Worm (Caenorhabditis elegans): ENCODE results near the gene pck-1.
A peak's percentile ranks its signal among the peaks of the same experiment; 100 is the strongest.

pck-1 gene

ce11 chrIII:33257-33656, 32.8 kb downstream of the pck-1 start:
- no peak for TF ChIP-seq him-1 (tag; optimal IDR thresholded peaks at IDR 0.05)
- TF ChIP-seq dao-5 (tag; optimal IDR thresholded peaks at IDR 0.05): no peak
- no peak for TF ChIP-seq W03F9.2 (tag; optimal IDR thresholded peaks at IDR 0.05)

ce11 chrIII:31600-31999, 34.5 kb downstream of the pck-1 start:
- TF ChIP-seq dao-5 (tag; optimal IDR thresholded peaks at IDR 0.05) (no peak), him-1 (tag; optimal IDR thresholded peaks at IDR 0.05) (no peak), W03F9.2 (tag; optimal IDR thresholded peaks at IDR 0.05) (no peak)

- TF ChIP-seq him-1 (tag; optimal IDR thresholded peaks at IDR 0.05) (peak; percentile 44), W03F9.2 (tag; optimal IDR thresholded peaks at IDR 0.05) (no peak)
These were observed 35.7 kb downstream of the pck-1 start for ce11 chrIII:30399-30798.

- no peak for TF ChIP-seq W03F9.2 (tag; optimal IDR thresholded peaks at IDR 0.05)
- TF ChIP-seq dao-5 (tag; optimal IDR thresholded peaks at IDR 0.05): no peak
These were observed 36.4 kb downstream of the pck-1 start for ce11 chrIII:29626-30025.

ce11 chrIII:28841-29240, 37.2 kb downstream of the pck-1 start:
- TF ChIP-seq dao-5 (tag; optimal IDR thresholded peaks at IDR 0.05) (no peak), W03F9.2 (tag; optimal IDR thresholded peaks at IDR 0.05) (no peak), him-1 (tag; optimal IDR thresholded peaks at IDR 0.05) (no peak)

- no peak for TF ChIP-seq him-1 (tag; optimal IDR thresholded peaks at IDR 0.05)
- TF ChIP-seq dao-5 (tag; optimal IDR thresholded peaks at IDR 0.05): no peak
- no peak for TF ChIP-seq W03F9.2 (tag; optimal IDR thresholded peaks at IDR 0.05)
These were observed 38.6 kb downstream of the pck-1 start for ce11 chrIII:27341-27947.

ce11 chrIII:25582-25996, 40.5 kb downstream of the pck-1 start:
- TF ChIP-seq dao-5 (tag; optimal IDR thresholded peaks at IDR 0.05) (no peak), him-1 (tag; optimal IDR thresholded peaks at IDR 0.05) (peak; percentile 86)

ce11 chrIII:23862-24261, 42.2 kb downstream of the pck-1 start, which contains the start of gene H10E21.5:
Gene H10E21.5, minus strand, starts transcription at chrIII:23962.
- TF ChIP-seq W03F9.2 (tag; optimal IDR thresholded peaks at IDR 0.05) (no peak), dao-5 (tag; optimal IDR thresholded peaks at IDR 0.05) (no peak)

- TF ChIP-seq him-1 (tag; optimal IDR thresholded peaks at IDR 0.05) (no peak), dao-5 (tag; optimal IDR thresholded peaks at IDR 0.05) (no peak), W03F9.2 (tag; optimal IDR thresholded peaks at IDR 0.05) (no peak)
These were observed 44.8 kb downstream of the pck-1 start for ce11 chrIII:21276-21675.

ce11 chrIII:19509-19908, 46.6 kb downstream of the pck-1 start, which contains the start of gene H10E21.4:
Gene H10E21.4, minus strand, starts transcription at chrIII:19675.
- no peak for TF ChIP-seq him-1 (tag; optimal IDR thresholded peaks at IDR 0.05)
- no peak for TF ChIP-seq dao-5 (tag; optimal IDR thresholded peaks at IDR 0.05)
- no peak for TF ChIP-seq W03F9.2 (tag; optimal IDR thresholded peaks at IDR 0.05)

ce11 chrIII:17558-17957, 48.5 kb downstream of the pck-1 start:
- TF ChIP-seq W03F9.2 (tag; optimal IDR thresholded peaks at IDR 0.05): no peak
- TF ChIP-seq him-1 (tag; optimal IDR thresholded peaks at IDR 0.05): no peak

- TF ChIP-seq him-1 (tag; optimal IDR thresholded peaks at IDR 0.05) (no peak), W03F9.2 (tag; optimal IDR thresholded peaks at IDR 0.05) (no peak), dao-5 (tag; optimal IDR thresholded peaks at IDR 0.05) (no peak)
These were observed 49.3 kb downstream of the pck-1 start for ce11 chrIII:16797-17196.

ce11 chrIII:15224-15822, 50.7 kb downstream of the pck-1 start, which contains the start of gene H10E21.1:
Gene H10E21.1, plus strand, starts transcription at chrIII:15772.
- TF ChIP-seq W03F9.2 (tag; optimal IDR thresholded peaks at IDR 0.05) (no peak), him-1 (tag; optimal IDR thresholded peaks at IDR 0.05) (no peak), dao-5 (tag; optimal IDR thresholded peaks at IDR 0.05) (no peak)

- TF ChIP-seq him-1 (tag; optimal IDR thresholded peaks at IDR 0.05): no peak
These were observed 51.4 kb downstream of the pck-1 start, which contains the start of gene nhr-80 for ce11 chrIII:14671-15070. Gene nhr-80, minus strand, starts transcription at chrIII:14869.

ce11 chrIII:14175-14574, 51.9 kb downstream of the pck-1 start:
- TF ChIP-seq him-1 (tag; optimal IDR thresholded peaks at IDR 0.05): no peak
- TF ChIP-seq W03F9.2 (tag; optimal IDR thresholded peaks at IDR 0.05): no peak
- TF ChIP-seq dao-5 (tag; optimal IDR thresholded peaks at IDR 0.05): no peak

Data from whole organism, L4/young adult.